Worm (Caenorhabditis elegans) whole organism, early embryonic: Measurements from ENCODE around the gene dtmk-1.
A peak's percentile ranks its signal among the peaks of the same experiment; 100 is the strongest.

ENCODE experiments used
- B0310.2 ChIP-seq: sonication (generic microtip); optimal IDR thresholded peaks from 2 replicates; lab custom pipeline; 2016; ENCODE audit warnings: mild to moderate bottlenecking, missing genetic modification characterization, missing compliant biosample characterization
- F13C5.2 ChIP-seq: sonication (generic microtip); optimal IDR thresholded peaks from 2 replicates; lab custom pipeline; 2017; ENCODE audit warnings: mild to moderate bottlenecking, missing genetic modification characterization, inconsistent platforms, missing compliant biosample characterization
- aly-1 ChIP-seq: sonication (generic microtip); optimal IDR thresholded peaks from 2 replicates; lab custom pipeline; 2016; ENCODE audit warnings: missing genetic modification characterization, missing compliant biosample characterization
- ama-1 ChIP-seq: fragments of 150-350 bp; optimal IDR thresholded peaks from 2 replicates; lab custom pipeline; 2014
- ceh-13 ChIP-seq: fragments of 200-800 bp; sonication (Bioruptor generic); optimal IDR thresholded peaks from 2 replicates; lab custom pipeline; 2018; ENCODE audit warnings: mild to moderate bottlenecking, missing genetic modification characterization, missing compliant biosample characterization
- ceh-36 ChIP-seq: sonication (generic microtip); optimal IDR thresholded peaks from 2 replicates; lab custom pipeline; 2016; ENCODE audit warnings: missing genetic modification characterization, inconsistent platforms, missing compliant biosample characterization
- ets-7 ChIP-seq: sonication (generic microtip); optimal IDR thresholded peaks from 2 replicates; lab custom pipeline; 2016; ENCODE audit warnings: missing genotype, missing genetic modification characterization, missing compliant biosample characterization
- flt-1 ChIP-seq: fragments of 200-800 bp; sonication (Bioruptor generic); IDR thresholded peaks from 2 replicates; pipeline ENCODE4 v1.3.6; 2022; ENCODE audit warnings: missing genetic modification characterization, missing compliant biosample characterization
- hmbx-1 ChIP-seq: sonication (generic microtip); optimal IDR thresholded peaks from 2 replicates; lab custom pipeline; 2016; ENCODE audit warnings: mild to moderate bottlenecking, missing genetic modification characterization, missing compliant biosample characterization
- hmg-4 ChIP-seq: fragments of 200-800 bp; sonication (Bioruptor generic); optimal IDR thresholded peaks from 2 replicates; lab custom pipeline; 2018; ENCODE audit warnings: mild to moderate bottlenecking, missing genetic modification characterization, missing compliant biosample characterization
- hnd-1 ChIP-seq: sonication (generic microtip); optimal IDR thresholded peaks from 2 replicates; lab custom pipeline; 2016; ENCODE audit warnings: missing genetic modification characterization, missing compliant biosample characterization
- pes-1 ChIP-seq: fragments of 200-800 bp; sonication (Bioruptor generic); IDR thresholded peaks from 2 replicates; pipeline ENCODE4 v1.3.6; 2022; ENCODE audit warnings: missing genetic modification reagents, missing genetic modification characterization, missing compliant biosample characterization
- scrt-1 ChIP-seq: fragments of 200-800 bp; sonication (Bioruptor generic); IDR thresholded peaks from 2 replicates; pipeline ENCODE4 v1.3.6; 2022; ENCODE audit warnings: missing genetic modification characterization, missing compliant biosample characterization
- sea-1 ChIP-seq: fragments of 200-800 bp; sonication (Bioruptor generic); conservative IDR thresholded peaks from 2 replicates; pipeline ENCODE4 v1.3.6; 2022; ENCODE audit warnings: missing genetic modification characterization, missing compliant biosample characterization
- tbx-11 ChIP-seq: fragments of 200-800 bp; sonication (Bioruptor generic); IDR thresholded peaks from 2 replicates; pipeline ENCODE4 v1.3.6; 2022; ENCODE audit warnings: missing genetic modification characterization, missing compliant biosample characterization
- tbx-37 ChIP-seq: fragments of 200-800 bp; sonication (Bioruptor generic); conservative IDR thresholded peaks from 2 replicates; pipeline ENCODE4 v1.3.6; 2022; ENCODE audit warnings: missing genetic modification reagents, missing genetic modification characterization, missing compliant biosample characterization
- tra-4 ChIP-seq: sonication (generic microtip); optimal IDR thresholded peaks from 2 replicates; lab custom pipeline; 2017; ENCODE audit warnings: missing genetic modification characterization, missing compliant biosample characterization

dtmk-1 gene

DNA sequence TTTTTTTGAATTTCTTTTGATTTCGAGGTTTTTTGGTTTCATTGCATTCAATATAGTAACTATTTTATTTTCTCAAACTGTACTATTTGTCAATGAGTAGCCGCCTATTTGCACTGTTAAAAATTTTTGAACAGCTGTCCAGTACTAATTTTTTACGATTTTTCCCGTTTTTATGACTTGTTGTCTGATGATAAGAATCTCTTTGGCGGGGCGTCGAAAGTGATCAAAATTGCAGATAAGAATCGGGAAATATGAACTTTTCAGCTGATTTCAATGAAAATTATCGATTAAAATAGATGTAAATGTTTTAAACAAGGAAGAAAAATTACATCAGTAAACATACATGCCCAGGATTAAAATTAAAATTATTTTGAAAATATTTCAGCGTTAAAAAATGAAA lies 7.3 kb upstream of the dtmk-1 start:
- no peak for TF ChIP-seq ceh-36
- TF ChIP-seq tra-4 (tag; lab: Kevin White, UChicago): no peak
- TF ChIP-seq scrt-1 (GFP tag; lab: Robert Waterston, UW): no peak
- no peak for TF ChIP-seq hmg-4 (GFP tag; lab: Kevin White, UChicago)
- no peak for TF ChIP-seq sea-1 (GFP tag; lab: Robert Waterston, UW)
- no peak for TF ChIP-seq hnd-1

DNA sequence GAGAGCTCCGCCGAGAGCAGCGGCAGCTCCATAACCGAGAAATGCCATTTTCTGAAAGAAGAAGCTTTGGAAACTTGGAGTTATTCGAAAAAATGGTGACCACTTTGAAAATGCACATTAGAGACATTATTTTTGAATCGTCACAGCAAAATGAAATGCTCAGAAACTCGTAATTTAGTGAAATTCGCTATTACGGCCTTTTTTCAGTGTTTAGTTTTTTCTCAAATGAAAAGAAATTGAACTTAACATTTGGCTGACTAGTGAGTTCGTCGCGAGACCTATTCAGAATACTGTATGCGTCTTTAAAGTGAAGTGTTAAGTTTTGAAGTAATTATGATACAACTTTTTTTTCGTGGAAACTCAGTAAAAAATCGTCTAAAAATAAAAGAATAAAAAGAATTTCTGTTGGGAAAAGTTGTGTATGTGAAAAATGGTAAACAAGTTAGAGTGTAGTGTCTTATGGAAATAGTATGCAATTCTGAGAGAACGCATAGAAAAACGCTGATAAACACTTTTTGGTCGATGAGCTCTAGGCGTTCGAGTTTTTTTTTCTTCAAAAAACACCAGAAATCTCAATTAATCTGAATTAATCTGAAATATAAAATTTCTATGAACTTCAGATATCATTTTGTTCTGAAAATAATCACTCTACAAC lies 3.7 kb upstream of the dtmk-1 start, which contains the start of gene R53.5:
Gene R53.5, minus strand, starts transcription at position 51 of the 655 bp plus-strand sequence.
- TF ChIP-seq tbx-11: no peak
- TF ChIP-seq ets-7 (tag; lab: Kevin White, UChicago): no peak
- no peak for TF ChIP-seq B0310.2 (tag; lab: Kevin White, UChicago)
- TF ChIP-seq flt-1: no peak
- TF ChIP-seq hnd-1: no peak
- no peak for TF ChIP-seq ceh-36
- TF ChIP-seq ama-1: no peak

DNA sequence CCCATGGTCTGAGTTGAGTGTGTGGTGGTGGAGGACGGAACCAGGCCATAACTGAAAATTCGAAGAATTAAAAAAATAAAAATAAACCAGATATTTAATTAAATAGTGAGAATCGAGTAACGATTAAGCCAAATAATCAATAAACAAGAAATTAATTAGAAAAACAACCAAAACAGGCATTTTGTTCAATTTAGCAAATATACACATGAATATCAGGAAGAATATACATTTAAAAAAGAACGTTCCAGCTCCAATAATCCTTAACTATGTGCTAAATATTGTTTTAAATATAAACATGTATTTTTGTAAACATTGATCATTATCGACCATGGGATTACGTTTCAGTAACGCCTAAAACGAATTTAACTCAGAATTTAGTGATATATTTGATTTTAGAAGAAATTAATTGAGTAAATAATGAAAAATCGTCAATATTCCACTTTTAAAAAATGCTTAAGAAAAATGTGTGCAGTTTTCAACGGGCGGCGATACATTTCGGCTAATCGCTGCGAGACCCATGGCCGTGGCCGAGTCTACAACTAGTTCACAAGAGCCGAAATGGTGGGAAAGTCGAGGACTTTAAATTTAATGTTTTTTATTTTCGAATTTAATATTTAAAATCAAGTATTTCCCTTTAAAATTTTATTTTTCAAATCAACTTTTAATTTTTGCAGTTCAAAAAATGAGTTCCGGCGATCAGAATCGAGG lies 1.3 kb upstream of the dtmk-1 start, which contains the start of the genes R53.4 and psf-1:
Gene R53.4, minus strand, starts transcription at position 51 of the 708 bp plus-strand sequence.
Gene psf-1, plus strand, starts transcription at position 675 of the 708 bp plus-strand sequence.
- TF ChIP-seq pes-1 (GFP tag; lab: Robert Waterston, UW) (0 out of 2 replicates have a peak, but pooled peaks have one; percentile 33), hmbx-1 (tag; lab: Kevin White, UChicago) (no peak), tbx-37 (GFP tag; lab: Robert Waterston, UW) (peak; percentile 57; the same call in 1 of the 2 replicates), hnd-1 (no peak), sea-1 (GFP tag; lab: Robert Waterston, UW) (no peak)

DNA sequence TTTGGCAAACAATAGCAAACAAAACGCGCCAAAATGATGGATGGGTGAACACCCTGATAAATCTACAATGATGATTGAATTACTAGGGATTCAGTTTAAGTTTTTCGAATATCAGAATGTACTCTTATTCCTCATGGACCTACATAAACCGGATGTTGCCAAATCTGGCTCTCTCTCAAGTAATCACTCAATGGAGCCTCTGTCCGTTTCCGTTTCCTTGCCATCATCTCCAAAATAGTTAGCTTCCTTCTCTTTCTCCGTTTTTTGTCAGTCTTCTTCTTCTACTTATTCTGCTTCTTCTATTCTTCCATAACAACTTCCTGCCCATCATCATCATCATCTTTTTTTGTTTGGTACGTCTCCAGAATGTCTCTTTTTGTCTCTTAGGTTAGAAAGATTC lies 1.6 kb downstream of the dtmk-1 start:
- TF ChIP-seq pes-1 (GFP tag; lab: Robert Waterston, UW) (no peak), ama-1 (no peak), flt-1 (no peak), ets-7 (tag; lab: Kevin White, UChicago) (no peak), tbx-11 (no peak), sea-1 (GFP tag; lab: Robert Waterston, UW) (no peak), scrt-1 (GFP tag; lab: Robert Waterston, UW) (no peak), hmg-4 (GFP tag; lab: Kevin White, UChicago) (no peak), tbx-37 (GFP tag; lab: Robert Waterston, UW) (no peak), ceh-13 (no peak), B0310.2 (tag; lab: Kevin White, UChicago) (no peak), ceh-36 (no peak), F13C5.2 (tag; lab: Kevin White, UChicago) (no peak), hmbx-1 (tag; lab: Kevin White, UChicago) (no peak), tra-4 (tag; lab: Kevin White, UChicago) (no peak)

DNA sequence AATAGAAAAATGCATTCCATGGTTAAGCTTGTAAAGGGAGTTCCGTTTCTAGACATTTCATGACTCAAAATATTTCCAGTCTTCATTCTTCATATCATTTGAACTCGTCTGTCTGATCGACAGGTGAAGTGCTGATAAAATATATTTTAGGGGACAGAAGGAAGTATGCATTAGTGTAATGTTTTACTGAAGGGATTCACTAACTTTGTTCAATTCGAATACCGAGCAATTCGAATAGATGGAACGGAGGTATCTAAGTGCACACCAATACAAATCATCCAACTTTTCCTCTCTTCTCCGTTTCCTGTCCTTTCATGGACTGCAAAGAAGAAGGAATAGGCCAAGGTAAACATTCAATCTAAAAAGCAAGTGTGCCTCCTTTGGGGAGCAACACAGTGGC lies 3.1 kb downstream of the dtmk-1 start:
- no peak for TF ChIP-seq pes-1 (GFP tag; lab: Robert Waterston, UW)

DNA sequence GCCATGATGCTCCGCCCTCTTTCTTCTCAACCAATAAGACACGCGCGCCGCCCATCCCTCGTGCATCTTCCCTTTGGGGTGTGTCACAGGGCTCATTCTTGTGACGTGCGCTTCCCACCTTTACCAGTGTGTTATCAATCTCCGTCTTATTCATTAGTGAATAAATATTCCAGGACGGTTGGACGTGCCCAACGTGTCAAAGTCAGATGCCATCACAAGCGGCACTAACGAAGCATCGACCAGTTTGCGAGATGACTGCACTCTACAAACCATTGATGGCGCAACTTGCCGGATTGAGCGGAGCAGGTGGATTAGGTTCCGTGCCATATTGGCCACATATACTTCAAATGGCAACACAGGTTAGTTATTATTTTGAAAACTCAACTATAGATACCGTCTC lies 6.8 kb downstream of the dtmk-1 start:
- TF ChIP-seq aly-1 (tag; lab: Kevin White, UChicago): no peak
- no peak for TF ChIP-seq tra-4 (tag; lab: Kevin White, UChicago)
- no peak for TF ChIP-seq tbx-37 (GFP tag; lab: Robert Waterston, UW)
- TF ChIP-seq pes-1 (GFP tag; lab: Robert Waterston, UW): no peak
- no peak for TF ChIP-seq B0310.2 (tag; lab: Kevin White, UChicago)
- no peak for TF ChIP-seq scrt-1 (GFP tag; lab: Robert Waterston, UW)
- no peak for TF ChIP-seq flt-1
- TF ChIP-seq F13C5.2 (tag; lab: Kevin White, UChicago): no peak
- TF ChIP-seq sea-1 (GFP tag; lab: Robert Waterston, UW): no peak
- TF ChIP-seq hmbx-1 (tag; lab: Kevin White, UChicago): no peak
- no peak for TF ChIP-seq hmg-4 (GFP tag; lab: Kevin White, UChicago)
- TF ChIP-seq ceh-13: no peak
- no peak for TF ChIP-seq ets-7 (tag; lab: Kevin White, UChicago)
- no peak for TF ChIP-seq ama-1
- no peak for TF ChIP-seq ceh-36
- no peak for TF ChIP-seq hnd-1
- TF ChIP-seq tbx-11: no peak

DNA sequence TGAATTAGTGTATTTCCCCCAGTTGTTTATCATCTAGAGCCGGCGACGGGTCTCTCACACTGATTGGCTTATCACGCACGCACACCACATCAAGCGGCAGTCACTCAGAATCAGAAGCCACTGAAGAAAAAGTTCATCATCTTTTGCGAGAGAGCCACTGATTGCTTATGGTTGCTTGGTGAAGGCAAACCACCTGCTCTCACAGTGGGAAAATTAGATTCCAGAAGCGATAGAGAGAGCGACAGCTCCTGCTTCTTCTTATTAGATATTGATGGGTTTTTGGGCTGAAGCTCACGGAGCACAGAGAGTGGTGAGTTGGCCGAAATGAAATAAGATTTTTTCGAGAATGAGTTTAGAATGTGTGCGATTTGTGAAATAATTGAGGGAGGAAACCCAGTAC lies 10.8 kb downstream of the dtmk-1 start:
- no peak for TF ChIP-seq B0310.2 (tag; lab: Kevin White, UChicago)
- no peak for TF ChIP-seq hmg-4 (GFP tag; lab: Kevin White, UChicago)
- TF ChIP-seq flt-1: no peak
- TF ChIP-seq aly-1 (tag; lab: Kevin White, UChicago): no peak
- TF ChIP-seq ama-1: no peak
- TF ChIP-seq tra-4 (tag; lab: Kevin White, UChicago): no peak

DNA sequence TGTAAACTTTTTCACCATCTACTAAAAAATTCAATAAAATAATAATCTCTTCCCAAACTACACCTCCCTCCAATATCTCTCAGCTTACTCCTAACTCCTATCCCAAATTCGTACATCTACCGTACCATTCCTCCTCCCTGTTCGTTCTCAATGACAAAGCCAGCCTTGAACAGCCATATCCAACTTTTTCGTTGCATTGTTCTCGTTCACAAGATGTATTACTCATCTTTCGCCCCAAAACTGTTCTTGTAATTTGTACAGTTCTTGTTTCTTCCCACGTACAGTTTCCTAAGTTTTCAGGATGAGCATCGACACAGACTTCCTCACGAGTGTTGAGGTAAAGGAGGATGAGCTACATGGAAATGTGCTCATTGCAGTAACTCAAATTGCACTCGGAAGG lies 12.0 kb downstream of the dtmk-1 start, which contains the start of gene egl-43:
Gene egl-43, plus strand, starts transcription at position 301 of the 400 bp plus-strand sequence.
- TF ChIP-seq hmbx-1 (tag; lab: Kevin White, UChicago): no peak
- no peak for TF ChIP-seq tbx-11
- TF ChIP-seq ceh-36: no peak
